Worm (Caenorhabditis elegans): ENCODE measurements around the gene F22B7.1.

The F22B7.1 gene

DNA sequence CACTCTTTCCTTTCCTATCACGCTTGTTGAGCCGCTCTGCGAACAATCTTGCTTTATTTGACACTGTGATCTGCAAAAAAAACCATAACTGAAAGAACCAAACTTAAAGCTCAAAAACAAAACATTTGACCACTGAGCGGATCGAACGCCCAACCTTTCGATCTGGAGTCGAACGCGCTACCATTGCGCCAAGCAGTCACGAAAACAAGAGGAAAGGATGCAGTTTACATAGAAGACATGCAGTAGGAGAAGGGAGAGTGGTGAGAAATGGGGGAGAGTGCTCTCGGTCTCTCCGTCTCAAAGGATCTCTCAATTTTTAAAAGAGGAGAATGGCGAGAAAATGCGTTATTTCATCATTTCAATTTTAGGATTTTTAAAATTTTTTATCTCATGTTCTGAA is 13.2 kb downstream of the F22B7.1 start (continued):
- TF ChIP-seq unc-62 (GFP tag; optimal IDR thresholded peaks at IDR 0.05) (no peak), atf-7 (tag; optimal IDR thresholded peaks at IDR 0.05) (peak; percentile 21), rcor-1 (GFP tag; IDR thresholded peaks at IDR 0.05) (peak; percentile 60; the same call in 1 of the 2 replicates), madf-8 (GFP tag; conservative IDR thresholded peaks at IDR 0.05) (peak; percentile 32; the same call in 1 of the 2 replicates), ztf-28 (GFP tag; IDR thresholded peaks at IDR 0.05) (no peak), sptf-2 (GFP tag; optimal IDR thresholded peaks at IDR 0.05) (peak; percentile 52), ceh-40 (GFP tag; IDR thresholded peaks at IDR 0.05) (peak; percentile 64; the same call in 1 of the 2 replicates), tlf-1 (GFP tag; optimal IDR thresholded peaks at IDR 0.05) (peak; percentile 45), nhr-120 (GFP tag; IDR thresholded peaks at IDR 0.05) (no peak), hlh-12 (tag; optimal IDR thresholded peaks at IDR 0.05) (peak; percentile 69), lsl-1 (GFP tag; optimal IDR thresholded peaks at IDR 0.05) (peak; percentile 37), K12H6.12 (tag; optimal IDR thresholded peaks at IDR 0.05) (peak; percentile 63), hrde-1 (tag; optimal IDR thresholded peaks at IDR 0.05; ENCODE audit: borderline replicate concordance) (peak; percentile 75), nfya-1 (tag; optimal IDR thresholded peaks at IDR 0.05; ENCODE audit: borderline replicate concordance, insufficient read depth) (no peak), sdz-38 (tag; optimal IDR thresholded peaks at IDR 0.05) (no peak), unc-130 (GFP tag; optimal IDR thresholded peaks at IDR 0.05) (peak; percentile 40), ceh-100 (GFP tag; IDR thresholded peaks at IDR 0.05) (peak; percentile 55), ceh-79 (tag; optimal IDR thresholded peaks at IDR 0.05) (no peak), egl-18 (GFP tag; IDR thresholded peaks at IDR 0.05) (no peak), repo-1 (tag; optimal IDR thresholded peaks at IDR 0.05) (peak; percentile 66), C06A6.2 (GFP tag; conservative IDR thresholded peaks at IDR 0.05) (no peak; the same call in 1 of the 2 replicates), madf-3 (GFP tag; IDR thresholded peaks at IDR 0.05) (0 out of 2 replicates have a peak, but pooled peaks have one; percentile 55), F57C9.4 (tag; optimal IDR thresholded peaks at IDR 0.05) (no peak), ceh-27 (GFP tag; optimal IDR thresholded peaks at IDR 0.05) (peak; percentile 84), C17E4.6 (GFP tag; IDR thresholded peaks at IDR 0.05) (no peak), ztf-22 (GFP tag; optimal IDR thresholded peaks at IDR 0.05) (no peak), tbp1 (GFP tag; optimal IDR thresholded peaks at IDR 0.05) (peak; percentile 98), pbrm-1 (GFP tag; IDR thresholded peaks at IDR 0.05) (peak; percentile 75), B0261.1 (tag; optimal IDR thresholded peaks at IDR 0.05) (peak; percentile 95), him-1 (tag; optimal IDR thresholded peaks at IDR 0.05) (no peak), madf-10 (tag; optimal IDR thresholded peaks at IDR 0.05) (peak; percentile 70), ets-4 (GFP tag; optimal IDR thresholded peaks at IDR 0.05) (no peak), F23B12.7 (tag; optimal IDR thresholded peaks at IDR 0.05; ENCODE audit: insufficient read depth) (peak; percentile 70), sea-2 (GFP tag; IDR thresholded peaks at IDR 0.05) (0 out of 2 replicates have a peak, but pooled peaks have one; percentile 48), Y95B8A.8 (GFP tag; IDR thresholded peaks at IDR 0.05) (0 out of 2 replicates have a peak, but pooled peaks have one; percentile 46), T26A5.8 (tag; optimal IDR thresholded peaks at IDR 0.05) (no peak), let-607 (tag; optimal IDR thresholded peaks at IDR 0.05) (peak; percentile 26 to 51), dpl-1 (GFP tag; optimal IDR thresholded peaks at IDR 0.05) (peak; percentile 11), nhr-80 (tag; optimal IDR thresholded peaks at IDR 0.05) (peak; percentile 34)

DNA sequence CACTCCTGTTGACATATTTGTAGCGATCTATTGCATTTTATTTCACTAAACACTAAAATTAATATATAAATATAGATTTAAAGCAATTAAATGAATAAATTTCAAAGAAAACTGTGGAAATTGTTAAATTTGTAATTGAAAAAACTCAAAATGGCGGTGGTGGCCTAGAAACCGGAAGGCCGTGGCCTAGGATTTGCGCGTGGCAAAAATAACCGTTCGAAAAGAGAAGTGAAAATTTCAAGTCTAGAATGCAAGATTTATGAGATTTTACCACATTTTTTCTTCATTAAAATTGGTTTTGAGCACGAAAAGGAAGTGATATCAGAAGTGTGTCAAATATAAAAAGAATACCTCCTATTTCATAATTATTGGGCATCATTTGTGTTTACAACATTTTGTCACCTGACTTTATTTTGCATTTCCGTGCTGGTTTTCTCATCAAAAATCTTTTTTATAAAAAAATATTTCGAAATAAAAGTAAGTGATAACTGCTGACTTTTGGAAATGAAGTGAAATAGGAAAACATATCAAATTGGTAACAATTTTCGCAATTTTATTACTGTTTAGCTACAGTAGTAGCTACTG is 18.6 kb downstream of the F22B7.1 start, which contains the start of gene fli-1:
Gene fli-1 (minus strand): TSS at position 58 of the 585 bp plus-strand sequence.
- peak; percentile 91 for TF ChIP-seq ztf-28 (GFP tag; IDR thresholded peaks at IDR 0.05)
- 0 out of 2 replicates have a peak, but pooled peaks have one; percentile 22 for TF ChIP-seq hmg-1.2 (GFP tag; IDR thresholded peaks at IDR 0.05)
- no peak for TF ChIP-seq lsy-27 (tag; optimal IDR thresholded peaks at IDR 0.05; ENCODE audit: borderline replicate concordance, insufficient read depth)
- TF ChIP-seq unc-130 (GFP tag; optimal IDR thresholded peaks at IDR 0.05) = peak; percentile 88
- no peak for TF ChIP-seq repo-1 (tag; optimal IDR thresholded peaks at IDR 0.05)
- peak; percentile 45 for TF ChIP-seq athp-1 (tag; optimal IDR thresholded peaks at IDR 0.05)
- TF ChIP-seq unc-62 (GFP tag; optimal IDR thresholded peaks at IDR 0.05) = no peak
- TF ChIP-seq B0035.1 (tag; optimal IDR thresholded peaks at IDR 0.05) = no peak
- TF ChIP-seq die-1 (tag; optimal IDR thresholded peaks at IDR 0.05) = no peak
- peak; percentile 47 for TF ChIP-seq mcd-1 (GFP tag; IDR thresholded peaks at IDR 0.05)
- TF ChIP-seq F37B4.10 (GFP tag; IDR thresholded peaks at IDR 0.05) = no peak
- no peak for TF ChIP-seq Y53F4B.3 (GFP tag; IDR thresholded peaks at IDR 0.05)
- peak; percentile 73 for TF ChIP-seq D2030.7 (GFP tag; IDR thresholded peaks at IDR 0.05)
- TF ChIP-seq cebp-2 (GFP tag; IDR thresholded peaks at IDR 0.05) = no peak
- TF ChIP-seq K12H6.12 (tag; optimal IDR thresholded peaks at IDR 0.05) = no peak

Data from whole organism, young adult.